Worm (Caenorhabditis elegans) whole organism, late embryonic: ENCODE results near the gene amt-3.

Experiments used
- K09A11.1 ChIP-seq: sonication (generic microtip); optimal IDR thresholded peaks from 2 replicates; lab custom pipeline; 2017; ENCODE audit warnings: antibody characterized with exemption, mild to moderate bottlenecking, missing genetic modification characterization, missing compliant biosample characterization; ENCODE audit not compliant: insufficient read depth
- ama-1 ChIP-seq: fragments of 150-350 bp; optimal IDR thresholded peaks from 2 replicates; lab custom pipeline; 2014
- ceh-18 ChIP-seq: sonication (generic microtip); optimal IDR thresholded peaks from 2 replicates; lab custom pipeline; 2016; ENCODE audit warnings: missing genetic modification characterization, missing compliant biosample characterization
- dve-1 ChIP-seq: sonication (generic microtip); optimal IDR thresholded peaks from 2 replicates; lab custom pipeline; 2017; ENCODE audit warnings: antibody characterized with exemption, mild to moderate bottlenecking, missing genetic modification characterization, missing compliant biosample characterization
- gmeb-2 ChIP-seq: sonication (generic microtip); optimal IDR thresholded peaks from 2 replicates; lab custom pipeline; 2016; ENCODE audit warnings: missing genetic modification characterization, inconsistent platforms, missing compliant biosample characterization
- pha-4 ChIP-seq: fragments of 150-350 bp; optimal IDR thresholded peaks from 2 replicates; lab custom pipeline; 2018; ENCODE audit warnings: missing biosample characterization, missing genetic modification reagents, missing genetic modification characterization

DNA sequence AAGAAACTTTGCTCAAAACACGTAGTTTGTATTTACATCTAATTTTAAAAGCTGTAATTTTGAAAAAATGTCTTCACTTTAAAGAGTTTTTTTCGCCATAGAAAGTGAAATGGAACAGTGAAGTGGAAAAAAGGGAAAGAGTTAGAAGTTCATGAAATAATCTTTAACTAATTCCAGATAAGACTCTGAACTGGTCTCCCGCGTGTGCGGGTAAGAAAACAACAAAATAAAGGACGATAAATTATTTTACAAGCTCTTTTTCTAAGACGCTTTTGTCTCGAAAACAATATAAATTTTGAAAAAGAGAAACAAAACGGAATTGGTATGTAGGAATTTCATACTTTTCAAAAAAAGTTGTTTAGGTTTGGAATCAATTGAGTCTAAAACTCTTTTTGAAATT is 52.3 kb downstream of the amt-3 start:
- TF ChIP-seq dve-1 (tag; lab: Kevin White, UChicago) (no peak), K09A11.1 (tag; lab: Kevin White, UChicago) (no peak), ama-1 (lab: Kevin White, UChicago) (no peak), pha-4 (tag; lab: Kevin White, UChicago) (no peak), ceh-18 (no peak), gmeb-2 (tag; lab: Kevin White, UChicago) (no peak)
